Worm (Caenorhabditis elegans) whole organism, late embryonic: ENCODE data around the gene ZK742.7.

Experiments used
- ama-1 ChIP-seq: fragments of 150-350 bp; optimal IDR thresholded peaks from 2 replicates; lab custom pipeline; 2014
- dve-1 ChIP-seq: sonication (generic microtip); optimal IDR thresholded peaks from 2 replicates; lab custom pipeline; 2017; ENCODE audit warnings: antibody characterized with exemption, mild to moderate bottlenecking, missing genetic modification characterization, missing compliant biosample characterization
- elt-2 ChIP-seq: sonication (generic microtip); optimal IDR thresholded peaks from 2 replicates; lab custom pipeline; 2016; ENCODE audit warnings: missing genetic modification reagents, missing genetic modification characterization, missing compliant biosample characterization
- odd-2 ChIP-seq: sonication (generic microtip); optimal IDR thresholded peaks from 2 replicates; lab custom pipeline; 2017; ENCODE audit warnings: antibody characterized with exemption, mild to moderate bottlenecking, missing genetic modification characterization, missing compliant biosample characterization
- unc-42 ChIP-seq: sonication (generic microtip); optimal IDR thresholded peaks from 2 replicates; lab custom pipeline; 2016; ENCODE audit warnings: missing genotype, missing genetic modification characterization, missing compliant biosample characterization
- ztf-16 ChIP-seq: sonication (generic microtip); optimal IDR thresholded peaks from 2 replicates; lab custom pipeline; 2017; ENCODE audit warnings: missing genetic modification characterization, missing compliant biosample characterization

- TF ChIP-seq elt-2 (peak; percentile 46), ztf-16 (tag; lab: Kevin White, UChicago) (peak; percentile 28), odd-2 (tag; lab: Kevin White, UChicago) (no peak), unc-42 (tag; lab: Kevin White, UChicago) (peak; percentile 39), ama-1 (lab: Kevin White, UChicago) (no peak), dve-1 (tag; lab: Kevin White, UChicago) (peak; percentile 68)
These were observed 22.1 kb upstream of the ZK742.7 start, which contains the start of the genes rpl-39 and rps-30 for ce11 chrV:7776029-7776628.
